Fruit fly (Drosophila melanogaster): ENCODE data around the gene CG14957.

CG14957 gene

dm6 chr3L:3222643-3223389, 35.5 kb downstream of the CG14957 start, which contains the start of the genes RpL28 and eIF1 (continued):
- peak; percentile 87 for TF ChIP-seq CG12219 (GFP tag; optimal IDR thresholded peaks at IDR 0.05)
- TF ChIP-seq CG7987 (GFP tag; optimal IDR thresholded peaks at IDR 0.05) = peak; percentile 98
- TF ChIP-seq CG1832 (GFP tag; optimal IDR thresholded peaks at IDR 0.05) = no peak
- peak; percentile 57; the same call in 1 of the 2 replicates for TF ChIP-seq CG32767 (GFP tag; IDR thresholded peaks at IDR 0.05)
- peak; percentile 86 for TF ChIP-seq dati (GFP tag; IDR thresholded peaks at IDR 0.05)
- TF ChIP-seq trem (tag; optimal IDR thresholded peaks at IDR 0.05) = peak; percentile 99
- peak; percentile 90 for TF ChIP-seq CG10431 (GFP tag; optimal IDR thresholded peaks at IDR 0.05)
- TF ChIP-seq Dref (GFP tag; IDR thresholded peaks at IDR 0.05) = peak; percentile 72
- peak; percentile 81 for TF ChIP-seq Optix (GFP tag; IDR thresholded peaks at IDR 0.05)
- peak; percentile 94 for TF ChIP-seq otp (GFP tag; IDR thresholded peaks at IDR 0.05)
- TF ChIP-seq NC2α (GFP tag; optimal IDR thresholded peaks at IDR 0.05) = peak; percentile 83
- TF ChIP-seq chn (GFP tag; optimal IDR thresholded peaks at IDR 0.05) = peak; percentile 90
- TF ChIP-seq CG10959 (GFP tag; IDR thresholded peaks at IDR 0.05) = peak; percentile 78
- TF ChIP-seq HHEX (GFP tag; optimal IDR thresholded peaks at IDR 0.05) = peak; percentile 95
- peak; percentile 97 for TF ChIP-seq ci (GFP tag; IDR thresholded peaks at IDR 0.05)
- TF ChIP-seq zen (tag; optimal IDR thresholded peaks at IDR 0.05) = peak; percentile 88
- peak; percentile 73 for TF ChIP-seq sisA (GFP tag; IDR thresholded peaks at IDR 0.05)
- peak; percentile 79 for TF ChIP-seq H15 (GFP tag; IDR thresholded peaks at IDR 0.05)
- TF ChIP-seq Sry-δ (GFP tag; optimal IDR thresholded peaks at IDR 0.05) = peak; percentile 89
- peak; percentile 81 for TF ChIP-seq CG8924 (tag; optimal IDR thresholded peaks at IDR 0.05)
- peak; percentile 62 for TF ChIP-seq CG11696 (GFP tag; IDR thresholded peaks at IDR 0.05)
- TF ChIP-seq CG1024 (GFP tag; IDR thresholded peaks at IDR 0.05) = peak; percentile 84
- TF ChIP-seq ATbp (GFP tag; optimal IDR thresholded peaks at IDR 0.05) = peak; percentile 88
- TF ChIP-seq CG12155 (GFP tag; optimal IDR thresholded peaks at IDR 0.05) = peak; percentile 83
- peak; percentile 85 for TF ChIP-seq ems (GFP tag; optimal IDR thresholded peaks at IDR 0.05)
- peak; percentile 39; the same call in 1 of the 2 replicates for TF ChIP-seq Xrp1 (GFP tag; IDR thresholded peaks at IDR 0.05)
- peak; percentile 52 for TF ChIP-seq gsb-n (tag; optimal IDR thresholded peaks at IDR 0.05)
- TF ChIP-seq CG15073 (GFP tag; optimal IDR thresholded peaks at IDR 0.05) = no peak
- peak; percentile 93 for TF ChIP-seq CG18599 (GFP tag; optimal IDR thresholded peaks at IDR 0.05)
- TF ChIP-seq CG30431 (GFP tag; optimal IDR thresholded peaks at IDR 0.05) = peak; percentile 91
- peak; percentile 33 for TF ChIP-seq tap (tag; optimal IDR thresholded peaks at IDR 0.05)
- peak; percentile 86 for TF ChIP-seq CG2712 (tag; optimal IDR thresholded peaks at IDR 0.05)
- TF ChIP-seq GATAe (GFP tag; conservative IDR thresholded peaks at IDR 0.05) = peak; percentile 56
- TF ChIP-seq CG7745 (tag; optimal IDR thresholded peaks at IDR 0.05) = peak; percentile 40
- TF ChIP-seq CG4617 (GFP tag; optimal IDR thresholded peaks at IDR 0.05; ENCODE audit: borderline replicate concordance) = peak; percentile 88
- no peak for TF ChIP-seq yki (optimal IDR thresholded peaks at IDR 0.05)
- TF ChIP-seq CG11504 (tag; optimal IDR thresholded peaks at IDR 0.05) = no peak
- peak; percentile 67 for TF ChIP-seq CG2129 (GFP tag; IDR thresholded peaks at IDR 0.05; ENCODE audit: partially characterized antibody)
- peak; percentile 84 for TF ChIP-seq NK7.1 (GFP tag; optimal IDR thresholded peaks at IDR 0.05)
- peak; percentile 93 for TF ChIP-seq CG8290 (GFP tag; optimal IDR thresholded peaks at IDR 0.05)
- TF ChIP-seq CG8290 (tag; optimal IDR thresholded peaks at IDR 0.05) = peak; percentile 89 to 97
- peak; percentile 80 for TF ChIP-seq CG5953 (GFP tag; IDR thresholded peaks at IDR 0.05)
- no peak for TF ChIP-seq D (optimal IDR thresholded peaks at IDR 0.05)
- peak; percentile 90 for TF ChIP-seq D (GFP tag; optimal IDR thresholded peaks at IDR 0.05)
- TF ChIP-seq az2 (GFP tag; optimal IDR thresholded peaks at IDR 0.05) = peak; percentile 88
- TF ChIP-seq sr (GFP tag; IDR thresholded peaks at IDR 0.05) = peak; percentile 89
- peak; percentile 98 for TF ChIP-seq caup (GFP tag; optimal IDR thresholded peaks at IDR 0.05; ENCODE audit: severe bottlenecking)
- TF ChIP-seq Hmr (GFP tag; optimal IDR thresholded peaks at IDR 0.05) = peak; percentile 96
- TF ChIP-seq lilli (GFP tag; optimal IDR thresholded peaks at IDR 0.05) = peak; percentile 91
- TF ChIP-seq CG10979 (tag; optimal IDR thresholded peaks at IDR 0.05) = peak; percentile 71

Measured in whole organism, embryonic.